Fruit fly (Drosophila melanogaster) whole organism, embryonic: ENCODE results near the gene CG12379.

Experiments used
- ATbp ChIP-seq: fragments of 200-800 bp; sonication (Bioruptor generic); optimal IDR thresholded peaks from 2 replicates; lab custom pipeline; 2017; ENCODE audit warnings: missing biosample characterization, mild to moderate bottlenecking, missing genetic modification characterization, missing genetic modification reagents
- C15 ChIP-seq: fragments of 200-800 bp; sonication (Bioruptor generic); IDR thresholded peaks from 3 replicates; pipeline ENCODE4 v1.3.6; 2022; ENCODE audit warnings: missing biosample characterization, missing genetic modification characterization
- CG11247 ChIP-seq: fragments of 200-800 bp; sonication (Bioruptor generic); IDR thresholded peaks from 2 replicates; pipeline ENCODE4 v1.3.6; 2022; ENCODE audit warnings: missing biosample characterization, missing genetic modification characterization
- CG12391 ChIP-seq: fragments of 200-800 bp; sonication (Bioruptor generic); optimal IDR thresholded peaks from 3 replicates; lab custom pipeline; 2018; ENCODE audit warnings: missing biosample characterization, mild to moderate bottlenecking, missing genetic modification characterization, moderate library complexity
- CG13424 ChIP-seq: fragments of 200-800 bp; sonication (Bioruptor generic); optimal IDR thresholded peaks from 2 replicates; lab custom pipeline; 2019; ENCODE audit warnings: missing biosample characterization, mild to moderate bottlenecking, missing genetic modification characterization, moderate library complexity
- CG13775 ChIP-seq: fragments of 200-800 bp; sonication (Bioruptor generic); optimal IDR thresholded peaks from 3 replicates; lab custom pipeline; 2017; ENCODE audit warnings: missing biosample characterization, mild to moderate bottlenecking, missing genetic modification characterization
- CG14014 ChIP-seq: fragments of 200-800 bp; sonication (Bioruptor generic); IDR thresholded peaks from 2 replicates; pipeline ENCODE4 v1.3.6; 2022; ENCODE audit warnings: missing biosample characterization, missing genetic modification characterization
- CG17328 ChIP-seq: fragments of 200-800 bp; sonication (Bioruptor generic); IDR thresholded peaks from 2 replicates; pipeline ENCODE4 v1.3.6; 2022; ENCODE audit warnings: missing biosample characterization, missing genetic modification characterization
- CG17829 ChIP-seq: fragments of 200-800 bp; optimal IDR thresholded peaks from 2 replicates; lab custom pipeline; 2019; ENCODE audit warnings: missing biosample characterization, mild to moderate bottlenecking, missing genetic modification characterization, moderate library complexity
- CG18764 ChIP-seq: fragments of 200-800 bp; sonication (Bioruptor generic); optimal IDR thresholded peaks from 3 replicates; lab custom pipeline; 2016; ENCODE audit warnings: missing biosample characterization, missing genetic modification characterization
- CG7556 ChIP-seq: fragments of 200-800 bp; sonication (Bioruptor generic); optimal IDR thresholded peaks from 2 replicates; lab custom pipeline; 2017; ENCODE audit warnings: missing biosample characterization, mild to moderate bottlenecking, missing genetic modification characterization
- CG7745 ChIP-seq: fragments of 200-800 bp; sonication (Bioruptor generic); optimal IDR thresholded peaks from 2 replicates; lab custom pipeline; 2018; ENCODE audit warnings: missing biosample characterization, mild to moderate bottlenecking, missing genetic modification characterization, moderate library complexity
- CG7786 ChIP-seq: fragments of 200-800 bp; sonication (Bioruptor generic); optimal IDR thresholded peaks from 2 replicates; lab custom pipeline; 2016; ENCODE audit warnings: missing biosample characterization, missing genetic modification characterization
- CG7839 ChIP-seq: fragments of 200-800 bp; sonication (Bioruptor generic); optimal IDR thresholded peaks from 3 replicates; lab custom pipeline; 2018; ENCODE audit warnings: missing biosample characterization, mild to moderate bottlenecking, missing genetic modification characterization, moderate library complexity
- CG8388 ChIP-seq: fragments of 200-800 bp; sonication (Bioruptor generic); optimal IDR thresholded peaks from 2 replicates; lab custom pipeline; 2019; ENCODE audit warnings: missing biosample characterization, mild to moderate bottlenecking, missing genetic modification characterization, moderate library complexity
- CG9797 ChIP-seq: fragments of 200-800 bp; sonication (Bioruptor generic); optimal IDR thresholded peaks from 3 replicates; lab custom pipeline; 2018; ENCODE audit warnings: missing biosample characterization, mild to moderate bottlenecking, missing genetic modification characterization
- D ChIP-seq, 2 experiments: fragments of 200-800 bp in 1 of 2; fragments of >200 bp in 1 of 2; sonication (Bioruptor generic) in 1 of 2; optimal IDR thresholded peaks; 2 replicates in 1 of 2; 3 replicates in 1 of 2; lab custom pipeline; 2017; ENCODE audit warnings: mild to moderate bottlenecking in 1 of 2, missing biosample characterization in 1 of 2, missing genetic modification characterization in 1 of 2, missing genetic modification reagents in 1 of 2
- Dek ChIP-seq: fragments of 200-800 bp; sonication (Bioruptor generic); optimal IDR thresholded peaks from 3 replicates; lab custom pipeline; 2019; ENCODE audit warnings: missing biosample characterization, mild to moderate bottlenecking, missing genetic modification characterization, moderate library complexity
- E2f1 ChIP-seq: fragments of 200-800 bp; sonication (Bioruptor generic); IDR thresholded peaks from 2 replicates; pipeline ENCODE4 v1.3.6; 2022; ENCODE audit warnings: missing biosample characterization, missing genetic modification characterization
- H2.0 ChIP-seq: fragments of 200-800 bp; sonication (Bioruptor generic); IDR thresholded peaks from 2 replicates; pipeline ENCODE4 v1.3.6; 2022; ENCODE audit warnings: missing biosample characterization, missing genetic modification characterization
- HmgD ChIP-seq: fragments of 200-800 bp; sonication (Bioruptor generic); optimal IDR thresholded peaks from 3 replicates; lab custom pipeline; 2016; ENCODE audit warnings: missing biosample characterization, missing genetic modification characterization
- Hr78 ChIP-seq, 2 experiments: fragments of 200-800 bp in 1 of 2; fragments of >200 bp in 1 of 2; sonication (Bioruptor generic) in 1 of 2; optimal IDR thresholded peaks; 2 replicates each; lab custom pipeline; 2017 to 2019; ENCODE audit warnings: missing biosample characterization in 2 of 2, missing genetic modification characterization in 2 of 2, mild to moderate bottlenecking in 1 of 2, moderate library complexity in 1 of 2
- Med ChIP-seq: fragments of 200-800 bp; sonication (Bioruptor generic); peaks from one replicate; lab custom pipeline; 2016; ENCODE audit warnings: missing biosample characterization, missing genetic modification characterization, mild to moderate bottlenecking, inconsistent platforms, moderate library complexity
- Opbp ChIP-seq: fragments of 200-800 bp; sonication (Bioruptor generic); IDR thresholded peaks from 3 replicates; pipeline ENCODE4 v1.3.6; 2022; ENCODE audit warnings: missing biosample characterization, missing genetic modification characterization; ENCODE audit not compliant: partially characterized antibody
- Scr ChIP-seq: fragments of 200-800 bp; sonication (Bioruptor generic); IDR thresholded peaks from 2 replicates; pipeline ENCODE4 v1.3.6; 2022; ENCODE audit warnings: missing biosample characterization, missing genetic modification characterization; ENCODE audit not compliant: partially characterized antibody
- YL-1 ChIP-seq: fragments of 200-800 bp; sonication (Bioruptor generic); optimal IDR thresholded peaks from 3 replicates; lab custom pipeline; 2017; ENCODE audit warnings: missing biosample characterization, mild to moderate bottlenecking, missing genetic modification characterization
- bcd ChIP-seq: fragments of 200-800 bp; sonication (Bioruptor generic); optimal IDR thresholded peaks from 2 replicates; lab custom pipeline; 2017; ENCODE audit warnings: missing biosample characterization, mild to moderate bottlenecking, missing genetic modification characterization
- bigmax ChIP-seq: fragments of 200-800 bp; sonication (Bioruptor generic); optimal IDR thresholded peaks from 2 replicates; lab custom pipeline; 2018; ENCODE audit warnings: missing biosample characterization, mild to moderate bottlenecking, missing genetic modification characterization
- bsh ChIP-seq, 2 experiments: fragments of 200-800 bp; sonication (Bioruptor generic); optimal IDR thresholded peaks; 2 replicates each; lab custom pipeline; 2017 to 2018; ENCODE audit warnings: mild to moderate bottlenecking in 2 of 2, missing biosample characterization in 2 of 2, missing genetic modification characterization in 2 of 2, moderate library complexity in 1 of 2
- cad ChIP-seq: fragments of >200 bp; optimal IDR thresholded peaks from 2 replicates; lab custom pipeline; 2017; ENCODE audit warnings: missing biosample characterization, missing genetic modification characterization
- cg ChIP-seq: fragments of 200-800 bp; sonication (Bioruptor generic); optimal IDR thresholded peaks from 3 replicates; lab custom pipeline; 2019; ENCODE audit warnings: missing biosample characterization, mild to moderate bottlenecking, missing genetic modification characterization, moderate library complexity
- dan ChIP-seq: fragments of 200-800 bp; sonication (Bioruptor generic); IDR thresholded peaks from 2 replicates; pipeline ENCODE4 v1.3.6; 2022; ENCODE audit warnings: missing biosample characterization, missing genetic modification characterization
- exex ChIP-seq: fragments of 200-800 bp; sonication (Bioruptor generic); optimal IDR thresholded peaks from 4 replicates; lab custom pipeline; 2018; ENCODE audit warnings: missing biosample characterization, mild to moderate bottlenecking, missing genetic modification characterization, moderate library complexity
- ham ChIP-seq: fragments of 200-800 bp; sonication (Bioruptor generic); IDR thresholded peaks from 2 replicates; pipeline ENCODE4 v1.3.6; 2022; ENCODE audit warnings: missing biosample characterization, missing genetic modification characterization
- jumu ChIP-seq: fragments of 200-800 bp; sonication (Bioruptor generic); optimal IDR thresholded peaks from 3 replicates; lab custom pipeline; 2016; ENCODE audit warnings: missing biosample characterization, missing genetic modification characterization
- kah ChIP-seq: fragments of 200-800 bp; sonication (Bioruptor generic); optimal IDR thresholded peaks from 2 replicates; lab custom pipeline; 2018; ENCODE audit warnings: missing biosample characterization, mild to moderate bottlenecking, missing genetic modification characterization
- kay ChIP-seq: fragments of 200-800 bp; sonication (Bioruptor generic); optimal IDR thresholded peaks from 2 replicates; lab custom pipeline; 2016; ENCODE audit warnings: missing biosample characterization, missing genetic modification characterization
- nerfin-2 ChIP-seq: fragments of 200-800 bp; sonication (Bioruptor generic); IDR thresholded peaks from 2 replicates; pipeline ENCODE4 v1.3.6; 2022; ENCODE audit warnings: missing biosample characterization, missing genetic modification characterization; ENCODE audit not compliant: partially characterized antibody
- org-1 ChIP-seq: fragments of 200-800 bp; sonication (Bioruptor generic); optimal IDR thresholded peaks from 2 replicates; lab custom pipeline; 2017; ENCODE audit warnings: missing biosample characterization, missing genetic modification characterization
- ro ChIP-seq: fragments of 200-800 bp; sonication (Bioruptor generic); IDR thresholded peaks from 2 replicates; pipeline ENCODE4 v1.3.6; 2022; ENCODE audit warnings: missing biosample characterization, missing genetic modification characterization
- row ChIP-seq: fragments of 200-800 bp; sonication (Bioruptor generic); IDR thresholded peaks from 3 replicates; pipeline ENCODE4 v1.3.6; 2022; ENCODE audit warnings: missing biosample characterization, missing genetic modification characterization
- sens-2 ChIP-seq: fragments of 200-800 bp; sonication (Bioruptor generic); IDR thresholded peaks from 2 replicates; pipeline ENCODE4 v1.3.6; 2022; ENCODE audit warnings: missing biosample characterization, missing genetic modification characterization
- so ChIP-seq: fragments of 200-800 bp; sonication (Bioruptor generic); IDR thresholded peaks from 3 replicates; pipeline ENCODE4 v1.3.6; 2022; ENCODE audit warnings: missing biosample characterization, missing genetic modification characterization
- sqz ChIP-seq: fragments of 200-800 bp; sonication (Bioruptor generic); optimal IDR thresholded peaks from 3 replicates; lab custom pipeline; 2018; ENCODE audit warnings: missing biosample characterization, mild to moderate bottlenecking, missing genetic modification characterization
- unc-4 ChIP-seq: fragments of 200-800 bp; sonication (Bioruptor generic); IDR thresholded peaks from 2 replicates; pipeline ENCODE4 v1.3.6; 2022; ENCODE audit warnings: missing biosample characterization, missing genetic modification characterization; ENCODE audit not compliant: partially characterized antibody

CG12379 gene

DNA sequence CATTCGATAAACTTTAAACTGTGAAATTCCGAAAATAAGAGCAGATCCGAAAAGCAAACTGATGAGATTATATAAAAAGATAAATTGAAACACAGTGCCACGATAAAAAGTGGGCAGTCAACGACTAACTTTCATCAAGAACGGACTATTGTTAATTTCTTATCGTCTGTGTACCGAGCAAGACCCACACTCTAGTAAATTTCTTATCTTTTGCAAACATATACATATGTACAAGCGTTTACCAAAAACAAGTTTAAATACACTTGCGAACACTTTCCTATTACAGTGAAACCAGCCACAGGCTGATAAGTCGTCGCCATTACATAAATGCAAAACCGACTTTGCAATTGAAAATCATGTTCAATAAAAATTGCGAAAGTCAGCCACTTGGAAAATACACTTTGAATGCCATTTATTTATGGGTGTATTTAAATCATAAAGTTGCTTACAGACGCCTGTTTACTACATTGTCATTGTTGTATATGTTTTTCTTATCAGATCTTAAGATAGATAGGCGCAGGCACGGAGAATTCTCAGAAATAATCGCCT, 25.0 kb upstream of the CG12379 start (continued):
- no peak for TF ChIP-seq CG13424 (tag; lab: Kevin White, UChicago)
- no peak for TF ChIP-seq CG7786 (GFP tag; lab: Kevin White, UChicago)
- peak; percentile 70 for TF ChIP-seq exex (tag; lab: Kevin White, UChicago)
- no peak for TF ChIP-seq HmgD (GFP tag; lab: Kevin White, UChicago)

DNA sequence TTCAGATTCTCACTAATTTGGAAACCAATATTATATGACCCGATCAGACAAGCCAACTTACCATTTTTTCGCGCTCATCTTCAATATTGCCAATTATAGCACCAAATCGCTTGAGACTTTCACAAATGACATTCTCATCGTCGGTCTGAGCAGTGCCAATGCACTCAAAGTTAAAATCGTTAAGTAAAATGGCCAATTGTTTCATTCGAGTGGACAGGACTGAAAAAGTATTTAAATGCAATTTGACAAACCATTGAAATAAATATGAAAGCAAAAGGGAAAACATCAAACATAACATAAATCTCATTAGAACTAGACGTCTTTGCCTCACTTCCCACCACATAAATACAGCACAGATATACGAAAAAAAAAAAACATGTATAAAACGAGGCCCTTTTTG, 22.2 kb upstream of the CG12379 start, which contains the start of gene CG8260:
Gene CG8260, plus strand, starts transcription at position 301 of the 400 bp plus-strand sequence.
- TF ChIP-seq H2.0 (GFP tag; lab: Robert Waterston, UW) (no peak), ATbp (GFP tag; lab: Kevin White, UChicago) (no peak), cg (GFP tag; lab: Kevin White, UChicago) (no peak)

DNA sequence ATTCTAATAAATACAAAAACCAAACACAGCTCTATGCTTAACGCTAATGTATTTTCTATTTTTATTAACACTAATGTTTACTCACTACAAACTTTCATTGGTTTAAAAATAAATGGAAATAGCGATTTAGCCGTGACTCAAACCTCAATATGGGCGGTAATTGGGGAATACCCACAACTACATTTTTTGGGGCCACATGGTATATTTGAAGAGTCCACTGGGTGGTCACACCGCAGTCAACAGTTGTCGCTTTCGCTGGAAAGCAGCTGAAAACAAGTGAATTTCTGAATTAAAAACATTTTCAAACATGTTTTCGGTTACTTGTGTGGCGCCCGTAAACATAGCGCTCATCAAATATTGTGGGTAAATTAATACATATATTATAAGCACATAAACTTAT, 15.1 kb upstream of the CG12379 start, which contains the start of gene Mvd:
Gene Mvd, plus strand, starts transcription at position 222 of the 400 bp plus-strand sequence.
- TF ChIP-seq CG11247 (no peak), bsh (GFP tag; optimal IDR thresholded peaks at IDR 0.05; lab: Kevin White, UChicago) (no peak), sens-2 (GFP tag; lab: Robert Waterston, UW) (no peak), cad (GFP tag; lab: Kevin White, UChicago) (no peak), row (GFP tag; lab: Robert Waterston, UW) (no peak; the same call in 1 of the 3 replicates), bigmax (GFP tag; lab: Kevin White, UChicago) (peak; percentile 68), kay (GFP tag; lab: Kevin White, UChicago) (no peak), kah (peak; percentile 33), CG14014 (GFP tag; lab: Robert Waterston, UW) (no peak), Med (GFP tag; lab: Kevin White, UChicago) (peak; percentile 81), CG17829 (tag; lab: Kevin White, UChicago) (peak; percentile 31), Hr78 (GFP tag; optimal IDR thresholded peaks at IDR 0.05; lab: Kevin White, UChicago) (no peak), C15 (no peak), CG18764 (GFP tag; lab: Kevin White, UChicago) (no peak), dan (GFP tag; lab: Robert Waterston, UW) (no peak), ro (GFP tag; lab: Robert Waterston, UW) (no peak), org-1 (no peak), unc-4 (0 out of 2 replicates have a peak, but pooled peaks have one; percentile 35), CG13775 (GFP tag; lab: Kevin White, UChicago) (no peak), CG7786 (GFP tag; lab: Kevin White, UChicago) (no peak), YL-1 (GFP tag; lab: Kevin White, UChicago) (peak; percentile 77), CG7745 (no peak), Dek (tag; lab: Kevin White, UChicago) (no peak), CG7839 (tag; lab: Kevin White, UChicago) (no peak), ham (no peak), CG17328 (GFP tag; lab: Robert Waterston, UW) (no peak), nerfin-2 (GFP tag; lab: Robert Waterston, UW) (no peak), bcd (GFP tag; lab: Kevin White, UChicago) (no peak), CG7556 (no peak), Scr (GFP tag; lab: Robert Waterston, UW) (0 out of 2 replicates have a peak, but pooled peaks have one; percentile 15), Opbp (GFP tag; lab: Robert Waterston, UW) (peak; percentile 69), D (optimal IDR thresholded peaks at IDR 0.05; lab: Kevin White, UChicago) (no peak), D (GFP tag; optimal IDR thresholded peaks at IDR 0.05; lab: Kevin White, UChicago) (no peak), CG8388 (GFP tag; lab: Kevin White, UChicago) (no peak), E2f1 (no peak), CG12391 (tag; lab: Kevin White, UChicago) (no peak), CG9797 (GFP tag; lab: Kevin White, UChicago) (peak; percentile 82), jumu (no peak), sqz (GFP tag; lab: Kevin White, UChicago) (no peak), so (GFP tag; lab: Robert Waterston, UW) (no peak)
